Fruit fly (Drosophila melanogaster) whole organism, embryonic: ENCODE results near the gene Pfas.

Source experiments
- Bteb2 ChIP-seq: fragments of 200-800 bp; sonication (Bioruptor generic); optimal IDR thresholded peaks from 2 replicates; lab custom pipeline; 2016; ENCODE audit warnings: missing biosample characterization, missing genetic modification characterization
- CG10209 ChIP-seq: fragments of 200-800 bp; sonication (Bioruptor generic); optimal IDR thresholded peaks from 3 replicates; lab custom pipeline; 2017; ENCODE audit warnings: missing biosample characterization, mild to moderate bottlenecking, missing genetic modification characterization, missing genetic modification reagents
- CG11093 ChIP-seq: fragments of 200-800 bp; sonication (Bioruptor generic); IDR thresholded peaks from 3 replicates; pipeline ENCODE4 v1.3.6; 2022; ENCODE audit warnings: missing biosample characterization, missing genetic modification characterization
- CG11247 ChIP-seq: fragments of 200-800 bp; sonication (Bioruptor generic); IDR thresholded peaks from 2 replicates; pipeline ENCODE4 v1.3.6; 2022; ENCODE audit warnings: missing biosample characterization, missing genetic modification characterization
- CG12236 ChIP-seq: fragments of 200-800 bp; sonication (Bioruptor generic); optimal IDR thresholded peaks from 2 replicates; lab custom pipeline; 2016; ENCODE audit warnings: missing biosample characterization, missing genetic modification characterization
- CG14441 ChIP-seq: fragments of 200-800 bp; sonication (Bioruptor generic); IDR thresholded peaks from 2 replicates; pipeline ENCODE4 v1.3.6; 2022; ENCODE audit warnings: missing biosample characterization, missing genetic modification characterization
- CG14965 ChIP-seq: fragments of 200-800 bp; sonication (Bioruptor generic); optimal IDR thresholded peaks from 2 replicates; lab custom pipeline; 2016; ENCODE audit warnings: missing biosample characterization, missing genetic modification characterization, borderline replicate concordance
- CG17359 ChIP-seq: fragments of 200-800 bp; sonication (Bioruptor generic); optimal IDR thresholded peaks from 3 replicates; lab custom pipeline; 2018; ENCODE audit warnings: missing biosample characterization, mild to moderate bottlenecking, missing genetic modification characterization, moderate library complexity
- CG2129 ChIP-seq: fragments of 200-800 bp; sonication (Bioruptor generic); IDR thresholded peaks from 2 replicates; pipeline ENCODE4 v1.3.6; 2022; ENCODE audit warnings: missing biosample characterization, missing genetic modification characterization; ENCODE audit not compliant: partially characterized antibody
- CG32767 ChIP-seq: fragments of 200-800 bp; sonication (Bioruptor generic); IDR thresholded peaks from 2 replicates; pipeline ENCODE4 v1.3.6; 2022; ENCODE audit warnings: missing biosample characterization, missing genetic modification characterization
- CG34376 ChIP-seq: fragments of 200-800 bp; sonication (Bioruptor generic); optimal IDR thresholded peaks from 2 replicates; lab custom pipeline; 2018; ENCODE audit warnings: missing biosample characterization, mild to moderate bottlenecking, missing genetic modification characterization
- CG6689 ChIP-seq: fragments of 200-800 bp; sonication (Bioruptor generic); IDR thresholded peaks from 2 replicates; pipeline ENCODE4 v1.3.6; 2022; ENCODE audit warnings: missing biosample characterization, missing genetic modification characterization
- CG6791 ChIP-seq: fragments of 200-800 bp; sonication (Bioruptor generic); IDR thresholded peaks from 3 replicates; pipeline ENCODE4 v1.3.6; 2022; ENCODE audit warnings: missing biosample characterization, missing genetic modification characterization; ENCODE audit not compliant: partially characterized antibody
- CG7839 ChIP-seq: fragments of 200-800 bp; sonication (Bioruptor generic); optimal IDR thresholded peaks from 3 replicates; lab custom pipeline; 2018; ENCODE audit warnings: missing biosample characterization, mild to moderate bottlenecking, missing genetic modification characterization, moderate library complexity
- CG9797 ChIP-seq: fragments of 200-800 bp; sonication (Bioruptor generic); optimal IDR thresholded peaks from 3 replicates; lab custom pipeline; 2018; ENCODE audit warnings: missing biosample characterization, mild to moderate bottlenecking, missing genetic modification characterization
- CoRest ChIP-seq: fragments of 200-800 bp; sonication (Bioruptor generic); optimal IDR thresholded peaks from 3 replicates; lab custom pipeline; 2018; ENCODE audit warnings: missing biosample characterization, mild to moderate bottlenecking, missing genetic modification characterization, moderate library complexity
- Dbx ChIP-seq: fragments of 200-800 bp; sonication (Bioruptor generic); IDR thresholded peaks from 3 replicates; pipeline ENCODE4 v1.3.6; 2022; ENCODE audit warnings: missing biosample characterization, missing genetic modification characterization
- Ets97D ChIP-seq: fragments of 200-800 bp; sonication (Bioruptor generic); optimal IDR thresholded peaks from 3 replicates; lab custom pipeline; 2016; ENCODE audit warnings: missing biosample characterization, missing genetic modification characterization
- H15 ChIP-seq: fragments of 200-800 bp; sonication (Bioruptor generic); IDR thresholded peaks from 3 replicates; pipeline ENCODE4 v1.3.6; 2022; ENCODE audit warnings: missing biosample characterization, missing genetic modification characterization
- H2.0 ChIP-seq: fragments of 200-800 bp; sonication (Bioruptor generic); IDR thresholded peaks from 2 replicates; pipeline ENCODE4 v1.3.6; 2022; ENCODE audit warnings: missing biosample characterization, missing genetic modification characterization
- Hsf ChIP-seq: fragments of 200-800 bp; sonication (Bioruptor generic); optimal IDR thresholded peaks from 3 replicates; lab custom pipeline; 2016; ENCODE audit warnings: missing biosample characterization, missing genetic modification characterization
- MESR4 ChIP-seq: fragments of 200-800 bp; sonication (Bioruptor generic); optimal IDR thresholded peaks from 2 replicates; lab custom pipeline; 2018; ENCODE audit warnings: missing biosample characterization, mild to moderate bottlenecking, missing genetic modification characterization, moderate library complexity
- MTF-1 ChIP-seq: fragments of 200-800 bp; sonication (Bioruptor generic); optimal IDR thresholded peaks from 2 replicates; lab custom pipeline; 2018; ENCODE audit warnings: missing biosample characterization, mild to moderate bottlenecking, missing genetic modification characterization, borderline replicate concordance
- Nf-YB ChIP-seq: fragments of 200-800 bp; sonication (Bioruptor generic); optimal IDR thresholded peaks from 3 replicates; lab custom pipeline; 2019; ENCODE audit warnings: missing biosample characterization, mild to moderate bottlenecking, missing genetic modification characterization, moderate library complexity
- Nf-YC ChIP-seq: fragments of 200-800 bp; optimal IDR thresholded peaks from 3 replicates; lab custom pipeline; 2019; ENCODE audit warnings: missing biosample characterization, mild to moderate bottlenecking, missing genetic modification characterization, moderate library complexity
- Sry-β ChIP-seq: fragments of 200-800 bp; sonication (Bioruptor generic); optimal IDR thresholded peaks from 2 replicates; lab custom pipeline; 2018; ENCODE audit warnings: missing biosample characterization, mild to moderate bottlenecking, missing genetic modification characterization, moderate library complexity
- Sry-δ ChIP-seq: fragments of 200-800 bp; sonication (Bioruptor generic); optimal IDR thresholded peaks from 2 replicates; lab custom pipeline; 2016; ENCODE audit warnings: missing biosample characterization, missing genetic modification characterization
- Ssrp ChIP-seq: fragments of 200-800 bp; sonication (Bioruptor generic); optimal IDR thresholded peaks from 2 replicates; lab custom pipeline; 2018; ENCODE audit warnings: missing biosample characterization, mild to moderate bottlenecking, missing genetic modification characterization, moderate library complexity
- ac ChIP-seq: fragments of 200-800 bp; sonication (Bioruptor generic); optimal IDR thresholded peaks from 3 replicates; lab custom pipeline; 2017; ENCODE audit warnings: missing biosample characterization, mild to moderate bottlenecking, missing genetic modification characterization
- al ChIP-seq: fragments of 200-800 bp; sonication (Bioruptor generic); IDR thresholded peaks from 2 replicates; pipeline ENCODE4 v1.3.6; 2022; ENCODE audit warnings: missing biosample characterization, missing genetic modification characterization
- amos ChIP-seq: fragments of 200-800 bp; sonication (Bioruptor generic); IDR thresholded peaks from 2 replicates; pipeline ENCODE4 v1.3.6; 2022; ENCODE audit warnings: missing biosample characterization, missing genetic modification characterization; ENCODE audit not compliant: partially characterized antibody
- ap ChIP-seq: fragments of 200-800 bp; sonication (Bioruptor generic); IDR thresholded peaks from 2 replicates; pipeline ENCODE4 v1.3.6; 2022; ENCODE audit warnings: missing biosample characterization, missing genetic modification characterization
- bab2 ChIP-seq: fragments of 200-800 bp; sonication (Bioruptor generic); optimal IDR thresholded peaks from 2 replicates; lab custom pipeline; 2016; ENCODE audit warnings: missing biosample characterization, missing genetic modification characterization
- bigmax ChIP-seq: fragments of 200-800 bp; sonication (Bioruptor generic); optimal IDR thresholded peaks from 2 replicates; lab custom pipeline; 2018; ENCODE audit warnings: missing biosample characterization, mild to moderate bottlenecking, missing genetic modification characterization
- bowl ChIP-seq: fragments of 200-800 bp; sonication (Bioruptor generic); IDR thresholded peaks from 2 replicates; pipeline ENCODE4 v1.3.6; 2022; ENCODE audit warnings: missing biosample characterization, missing genetic modification characterization
- cato ChIP-seq: fragments of 200-800 bp; sonication (Bioruptor generic); optimal IDR thresholded peaks from 2 replicates; lab custom pipeline; 2016; ENCODE audit warnings: missing biosample characterization, missing genetic modification characterization, borderline replicate concordance
- ci ChIP-seq: fragments of 200-800 bp; sonication (Bioruptor generic); IDR thresholded peaks from 3 replicates; pipeline ENCODE4 v1.3.6; 2022; ENCODE audit warnings: missing biosample characterization, missing genetic modification characterization
- dimm ChIP-seq: fragments of 200-800 bp; sonication (Bioruptor generic); IDR thresholded peaks from 2 replicates; pipeline ENCODE4 v1.3.6; 2022; ENCODE audit warnings: missing biosample characterization, missing genetic modification characterization
- dm ChIP-seq: fragments of 200-800 bp; sonication (Bioruptor generic); optimal IDR thresholded peaks from 3 replicates; lab custom pipeline; 2016; ENCODE audit warnings: missing biosample characterization, missing genetic modification characterization
- en ChIP-seq: fragments of 200-800 bp; sonication (Bioruptor generic); optimal IDR thresholded peaks from 2 replicates; lab custom pipeline; 2016; ENCODE audit warnings: missing biosample characterization, missing genetic modification characterization
- gro ChIP-seq: fragments of 200-800 bp; sonication (Bioruptor generic); optimal IDR thresholded peaks from 2 replicates; lab custom pipeline; 2016; ENCODE audit warnings: missing biosample characterization, missing genetic modification characterization
- gt ChIP-seq: fragments of 200-800 bp; sonication (Bioruptor generic); IDR thresholded peaks from 2 replicates; pipeline ENCODE4 v1.3.6; 2022; ENCODE audit warnings: missing biosample characterization, missing genetic modification characterization
- jigr1 ChIP-seq: fragments of 200-800 bp; sonication (Bioruptor generic); IDR thresholded peaks from 3 replicates; pipeline ENCODE4 v1.3.6; 2022; ENCODE audit warnings: missing biosample characterization, missing genetic modification characterization
- jing ChIP-seq: fragments of 200-800 bp; sonication (Bioruptor generic); optimal IDR thresholded peaks from 2 replicates; lab custom pipeline; 2018; ENCODE audit warnings: missing biosample characterization, mild to moderate bottlenecking, missing genetic modification characterization
- klu ChIP-seq: fragments of 200-800 bp; sonication (Bioruptor generic); IDR thresholded peaks from 2 replicates; pipeline ENCODE4 v1.3.6; 2022; ENCODE audit warnings: missing biosample characterization, missing genetic modification characterization
- luna ChIP-seq: fragments of 200-800 bp; sonication (Bioruptor generic); optimal IDR thresholded peaks from 2 replicates; lab custom pipeline; 2016; ENCODE audit warnings: missing biosample characterization, missing genetic modification characterization
- onecut ChIP-seq: fragments of 200-800 bp; sonication (Bioruptor generic); IDR thresholded peaks from 2 replicates; pipeline ENCODE4 v1.3.6; 2022; ENCODE audit warnings: missing biosample characterization, missing genetic modification characterization
- phol ChIP-seq: fragments of 200-800 bp; sonication (Bioruptor generic); optimal IDR thresholded peaks from 3 replicates; lab custom pipeline; 2018; ENCODE audit warnings: missing biosample characterization, mild to moderate bottlenecking, missing genetic modification characterization, moderate library complexity
- ranshi ChIP-seq: fragments of 200-800 bp; sonication (Bioruptor generic); IDR thresholded peaks from 2 replicates; pipeline ENCODE4 v1.3.6; 2022; ENCODE audit warnings: missing biosample characterization, missing genetic modification characterization
- repo ChIP-seq: fragments of 200-800 bp; sonication (Bioruptor generic); optimal IDR thresholded peaks from 2 replicates; lab custom pipeline; 2016; ENCODE audit warnings: missing biosample characterization, missing genetic modification characterization
- sim ChIP-seq: fragments of 200-800 bp; sonication (Bioruptor generic); IDR thresholded peaks from 2 replicates; pipeline ENCODE4 v1.3.6; 2022; ENCODE audit warnings: missing biosample characterization, missing genetic modification characterization
- tio ChIP-seq: fragments of 200-800 bp; sonication (Bioruptor generic); optimal IDR thresholded peaks from 2 replicates; lab custom pipeline; 2017; ENCODE audit warnings: missing biosample characterization, missing genetic modification characterization, inconsistent platforms
- yki ChIP-seq: fragments of >200 bp; optimal IDR thresholded peaks from 3 replicates; lab custom pipeline; 2018

Gene Pfas

dm6 chr2L:6022793-6023192 lies 23.1 kb downstream of the Pfas start (continued):
- TF ChIP-seq CG6791 (GFP tag; lab: Robert Waterston, UW) (no peak), onecut (GFP tag; lab: Robert Waterston, UW) (no peak), MESR4 (GFP tag; lab: Kevin White, UChicago) (no peak), CoRest (tag; lab: Kevin White, UChicago) (no peak), Dbx (GFP tag; lab: Robert Waterston, UW) (no peak), CG6689 (0 out of 2 replicates have a peak, but pooled peaks have one; percentile 24), bowl (GFP tag; lab: Robert Waterston, UW) (no peak), amos (GFP tag; lab: Robert Waterston, UW) (no peak), Nf-YB (GFP tag; lab: Kevin White, UChicago) (no peak), jigr1 (GFP tag; lab: Robert Waterston, UW) (no peak), CG14965 (GFP tag; lab: Kevin White, UChicago) (no peak), repo (GFP tag; lab: Kevin White, UChicago) (no peak), H15 (no peak), Ssrp (peak; percentile 44), klu (GFP tag; lab: Robert Waterston, UW) (no peak), Ets97D (GFP tag; lab: Kevin White, UChicago) (no peak), ranshi (GFP tag; lab: Robert Waterston, UW) (no peak), gro (no peak), Nf-YC (tag; lab: Kevin White, UChicago) (no peak), sim (no peak), en (no peak), gt (GFP tag; lab: Robert Waterston, UW) (no peak), CG32767 (GFP tag; lab: Robert Waterston, UW) (no peak), CG11247 (no peak), yki (lab: Kevin White, UChicago) (no peak), CG11093 (GFP tag; lab: Robert Waterston, UW) (no peak), tio (GFP tag; lab: Kevin White, UChicago) (no peak), Bteb2 (GFP tag; lab: Kevin White, UChicago) (no peak), CG17359 (tag; lab: Kevin White, UChicago) (peak; percentile 18), Hsf (no peak), dimm (GFP tag; lab: Robert Waterston, UW) (no peak), bab2 (GFP tag; lab: Kevin White, UChicago) (no peak), Sry-δ (no peak), CG7839 (peak; percentile 42), CG14441 (GFP tag; lab: Robert Waterston, UW) (no peak), phol (tag; lab: Kevin White, UChicago) (peak; percentile 58), ci (GFP tag; lab: Robert Waterston, UW) (no peak), MTF-1 (GFP tag; lab: Kevin White, UChicago) (no peak), cato (GFP tag; lab: Kevin White, UChicago) (no peak), CG34376 (no peak), CG2129 (GFP tag; lab: Robert Waterston, UW) (no peak), H2.0 (GFP tag; lab: Robert Waterston, UW) (no peak), luna (GFP tag; lab: Kevin White, UChicago) (no peak), ap (GFP tag; lab: Robert Waterston, UW) (no peak), al (GFP tag; lab: Robert Waterston, UW) (no peak), CG9797 (GFP tag; lab: Kevin White, UChicago) (no peak), CG12236 (GFP tag; lab: Kevin White, UChicago) (no peak), dm (GFP tag; lab: Kevin White, UChicago) (no peak), Sry-β (GFP tag; lab: Kevin White, UChicago) (no peak), jing (GFP tag; lab: Kevin White, UChicago) (no peak), bigmax (no peak), ac (GFP tag; lab: Kevin White, UChicago) (no peak), CG10209 (GFP tag; lab: Kevin White, UChicago) (no peak)
